Fruit fly (Drosophila melanogaster) whole organism, embryonic: ENCODE results near the gene Cyp12a5.

Experiments
- ATbp ChIP-seq: fragments of 200-800 bp; sonication (Bioruptor generic); optimal IDR thresholded peaks from 2 replicates; lab custom pipeline; 2017; ENCODE audit warnings: missing biosample characterization, mild to moderate bottlenecking, missing genetic modification characterization, missing genetic modification reagents
- CG10147 ChIP-seq: fragments of 200-800 bp; sonication (Bioruptor generic); optimal IDR thresholded peaks from 2 replicates; lab custom pipeline; 2019; ENCODE audit warnings: missing biosample characterization, mild to moderate bottlenecking, missing genetic modification characterization, moderate library complexity
- CG10979 ChIP-seq: fragments of 200-800 bp; sonication (Bioruptor generic); optimal IDR thresholded peaks from 2 replicates; lab custom pipeline; 2018; ENCODE audit warnings: missing biosample characterization, mild to moderate bottlenecking, missing genetic modification characterization, moderate library complexity
- CG12155 ChIP-seq: fragments of 200-800 bp; sonication (Bioruptor generic); optimal IDR thresholded peaks from 3 replicates; lab custom pipeline; 2016; ENCODE audit warnings: missing biosample characterization, missing genetic modification characterization
- CG13424 ChIP-seq: fragments of 200-800 bp; sonication (Bioruptor generic); optimal IDR thresholded peaks from 2 replicates; lab custom pipeline; 2019; ENCODE audit warnings: missing biosample characterization, mild to moderate bottlenecking, missing genetic modification characterization, moderate library complexity
- CG14441 ChIP-seq: fragments of 200-800 bp; sonication (Bioruptor generic); IDR thresholded peaks from 2 replicates; pipeline ENCODE4 v1.3.6; 2022; ENCODE audit warnings: missing biosample characterization, missing genetic modification characterization
- CG15601 ChIP-seq: fragments of 200-800 bp; sonication (Bioruptor generic); optimal IDR thresholded peaks from 3 replicates; lab custom pipeline; 2019; ENCODE audit warnings: missing biosample characterization, mild to moderate bottlenecking, missing genetic modification characterization, moderate library complexity
- CG16815 ChIP-seq: fragments of 200-800 bp; sonication (Bioruptor generic); optimal IDR thresholded peaks from 3 replicates; lab custom pipeline; 2017; ENCODE audit warnings: missing biosample characterization, mild to moderate bottlenecking, missing genetic modification characterization
- CG17568 ChIP-seq: fragments of 200-800 bp; sonication (Bioruptor generic); optimal IDR thresholded peaks from 2 replicates; lab custom pipeline; 2018; ENCODE audit warnings: missing biosample characterization, mild to moderate bottlenecking, missing genetic modification characterization, moderate library complexity
- CG18764 ChIP-seq: fragments of 200-800 bp; sonication (Bioruptor generic); optimal IDR thresholded peaks from 3 replicates; lab custom pipeline; 2016; ENCODE audit warnings: missing biosample characterization, missing genetic modification characterization
- CG2116 ChIP-seq: fragments of 200-800 bp; sonication (Bioruptor generic); optimal IDR thresholded peaks from 3 replicates; lab custom pipeline; 2018; ENCODE audit warnings: missing biosample characterization, mild to moderate bottlenecking, missing genetic modification characterization
- CG34224 ChIP-seq: fragments of 200-800 bp; sonication (Bioruptor generic); IDR thresholded peaks from 3 replicates; pipeline ENCODE4 v1.3.6; 2022; ENCODE audit warnings: missing biosample characterization, missing genetic modification characterization; ENCODE audit not compliant: partially characterized antibody
- CG34422 ChIP-seq: fragments of 200-800 bp; sonication (Bioruptor generic); IDR thresholded peaks from 3 replicates; pipeline ENCODE4 v1.3.6; 2022; ENCODE audit warnings: missing biosample characterization, missing genetic modification characterization
- CG3995 ChIP-seq: fragments of 200-800 bp; sonication (Bioruptor generic); optimal IDR thresholded peaks from 3 replicates; lab custom pipeline; 2016; ENCODE audit warnings: missing biosample characterization, missing genetic modification characterization
- CG4424 ChIP-seq: fragments of 200-800 bp; sonication (Bioruptor generic); optimal IDR thresholded peaks from 3 replicates; lab custom pipeline; 2016; ENCODE audit warnings: missing biosample characterization, missing genetic modification characterization
- CG6175 ChIP-seq: fragments of 200-800 bp; sonication (Bioruptor generic); IDR thresholded peaks from 3 replicates; pipeline ENCODE4 v1.3.6; 2022; ENCODE audit warnings: missing biosample characterization, missing genetic modification characterization
- CG6689 ChIP-seq: fragments of 200-800 bp; sonication (Bioruptor generic); IDR thresholded peaks from 2 replicates; pipeline ENCODE4 v1.3.6; 2022; ENCODE audit warnings: missing biosample characterization, missing genetic modification characterization
- CG7271 ChIP-seq: fragments of 200-800 bp; sonication (Bioruptor generic); optimal IDR thresholded peaks from 2 replicates; lab custom pipeline; 2018; ENCODE audit warnings: missing biosample characterization, mild to moderate bottlenecking, missing genetic modification characterization, moderate library complexity
- CG8290 ChIP-seq, 3 experiments: fragments of 200-800 bp; sonication (Bioruptor generic); optimal IDR thresholded peaks; 2 replicates each; lab custom pipeline; 2016 to 2019; ENCODE audit warnings: missing biosample characterization in 3 of 3, missing genetic modification characterization in 3 of 3, mild to moderate bottlenecking in 2 of 3, moderate library complexity in 1 of 3
- CTCF ChIP-seq: fragments of 200-800 bp; sonication (Bioruptor generic); optimal IDR thresholded peaks from 2 replicates; lab custom pipeline; 2017; ENCODE audit warnings: missing biosample characterization, mild to moderate bottlenecking, missing genetic modification characterization, moderate library complexity
- CoRest ChIP-seq: fragments of 200-800 bp; sonication (Bioruptor generic); optimal IDR thresholded peaks from 3 replicates; lab custom pipeline; 2018; ENCODE audit warnings: missing biosample characterization, mild to moderate bottlenecking, missing genetic modification characterization, moderate library complexity
- E2f2 ChIP-seq: fragments of 200-800 bp; sonication (Bioruptor generic); IDR thresholded peaks from 2 replicates; pipeline ENCODE4 v1.3.6; 2022; ENCODE audit warnings: missing biosample characterization, missing genetic modification characterization
- Fer3 ChIP-seq: fragments of 200-800 bp; sonication (Bioruptor generic); optimal IDR thresholded peaks from 2 replicates; lab custom pipeline; 2018; ENCODE audit warnings: missing biosample characterization, mild to moderate bottlenecking, missing genetic modification characterization, moderate library complexity
- HLH54F ChIP-seq: fragments of 200-800 bp; sonication (Bioruptor generic); optimal IDR thresholded peaks from 3 replicates; lab custom pipeline; 2016; ENCODE audit warnings: missing biosample characterization, missing genetic modification characterization
- HmgD ChIP-seq: fragments of 200-800 bp; sonication (Bioruptor generic); optimal IDR thresholded peaks from 3 replicates; lab custom pipeline; 2016; ENCODE audit warnings: missing biosample characterization, missing genetic modification characterization
- Lhr ChIP-seq: fragments of 200-800 bp; sonication (Bioruptor generic); optimal IDR thresholded peaks from 3 replicates; lab custom pipeline; 2017; ENCODE audit warnings: mild to moderate bottlenecking, missing biosample characterization, missing genetic modification reagents, missing genetic modification characterization
- MBD-R2 ChIP-seq: fragments of 200-800 bp; sonication (Bioruptor generic); IDR thresholded peaks from 2 replicates; pipeline ENCODE4 v1.3.6; 2022; ENCODE audit warnings: missing biosample characterization, missing genetic modification characterization
- Meics ChIP-seq: fragments of 200-800 bp; sonication (Bioruptor generic); optimal IDR thresholded peaks from 2 replicates; lab custom pipeline; 2017; ENCODE audit warnings: missing biosample characterization, mild to moderate bottlenecking, missing genetic modification characterization
- Sry-δ ChIP-seq: fragments of 200-800 bp; sonication (Bioruptor generic); optimal IDR thresholded peaks from 2 replicates; lab custom pipeline; 2016; ENCODE audit warnings: missing biosample characterization, missing genetic modification characterization
- ab ChIP-seq: fragments of 200-800 bp; sonication (Bioruptor generic); optimal IDR thresholded peaks from 2 replicates; lab custom pipeline; 2016; ENCODE audit warnings: missing biosample characterization, missing genetic modification characterization
- bab2 ChIP-seq: fragments of 200-800 bp; sonication (Bioruptor generic); optimal IDR thresholded peaks from 2 replicates; lab custom pipeline; 2016; ENCODE audit warnings: missing biosample characterization, missing genetic modification characterization
- bcd ChIP-seq: fragments of 200-800 bp; sonication (Bioruptor generic); optimal IDR thresholded peaks from 2 replicates; lab custom pipeline; 2017; ENCODE audit warnings: missing biosample characterization, mild to moderate bottlenecking, missing genetic modification characterization
- cato ChIP-seq: fragments of 200-800 bp; sonication (Bioruptor generic); optimal IDR thresholded peaks from 2 replicates; lab custom pipeline; 2016; ENCODE audit warnings: missing biosample characterization, missing genetic modification characterization, borderline replicate concordance
- caup ChIP-seq: fragments of 200-800 bp; sonication (Bioruptor generic); optimal IDR thresholded peaks from 3 replicates; lab custom pipeline; 2017; ENCODE audit warnings: missing biosample characterization, mild to moderate bottlenecking, missing genetic modification characterization, moderate library complexity; ENCODE audit not compliant: severe bottlenecking
- chinmo ChIP-seq: fragments of 200-800 bp; sonication (Bioruptor generic); IDR thresholded peaks from 4 replicates; pipeline ENCODE4 v1.3.6; 2022; ENCODE audit warnings: missing biosample characterization, missing genetic modification characterization; ENCODE audit not compliant: partially characterized antibody
- dmrt99B ChIP-seq: fragments of 200-800 bp; sonication (Bioruptor generic); optimal IDR thresholded peaks from 2 replicates; lab custom pipeline; 2018; ENCODE audit warnings: missing biosample characterization, mild to moderate bottlenecking, missing genetic modification characterization, moderate library complexity
- esg ChIP-seq: fragments of 200-800 bp; sonication (Bioruptor generic); conservative IDR thresholded peaks from 2 replicates; pipeline ENCODE4 v1.3.6; 2022; ENCODE audit warnings: missing biosample characterization, missing genetic modification characterization
- eve ChIP-seq, 2 experiments: fragments of >200 bp; optimal IDR thresholded peaks; 2 replicates each; lab custom pipeline; 2017; ENCODE audit warnings: missing biosample characterization in 2 of 2, missing genetic modification characterization in 2 of 2
- gem ChIP-seq: fragments of 200-800 bp; sonication (Bioruptor generic); optimal IDR thresholded peaks from 2 replicates; lab custom pipeline; 2019; ENCODE audit warnings: missing biosample characterization, mild to moderate bottlenecking, missing genetic modification characterization, moderate library complexity
- maf-S ChIP-seq: fragments of 200-800 bp; sonication (Bioruptor generic); optimal IDR thresholded peaks from 2 replicates; lab custom pipeline; 2016; ENCODE audit warnings: missing biosample characterization, missing genetic modification characterization
- pfk ChIP-seq: fragments of 200-800 bp; sonication (Bioruptor generic); optimal IDR thresholded peaks from 2 replicates; lab custom pipeline; 2018; ENCODE audit warnings: missing biosample characterization, mild to moderate bottlenecking, missing genetic modification characterization, moderate library complexity
- row ChIP-seq: fragments of 200-800 bp; sonication (Bioruptor generic); IDR thresholded peaks from 3 replicates; pipeline ENCODE4 v1.3.6; 2022; ENCODE audit warnings: missing biosample characterization, missing genetic modification characterization
- sim ChIP-seq: fragments of 200-800 bp; sonication (Bioruptor generic); IDR thresholded peaks from 2 replicates; pipeline ENCODE4 v1.3.6; 2022; ENCODE audit warnings: missing biosample characterization, missing genetic modification characterization
- sqz ChIP-seq: fragments of 200-800 bp; sonication (Bioruptor generic); optimal IDR thresholded peaks from 3 replicates; lab custom pipeline; 2018; ENCODE audit warnings: missing biosample characterization, mild to moderate bottlenecking, missing genetic modification characterization
- stc ChIP-seq: fragments of 200-800 bp; sonication (Bioruptor generic); IDR thresholded peaks from 2 replicates; pipeline ENCODE4 v1.3.6; 2022; ENCODE audit warnings: missing biosample characterization, missing genetic modification characterization
- stwl ChIP-seq: fragments of 200-800 bp; sonication (Bioruptor generic); optimal IDR thresholded peaks from 3 replicates; lab custom pipeline; 2018; ENCODE audit warnings: missing biosample characterization, mild to moderate bottlenecking, missing genetic modification characterization, moderate library complexity
- wek ChIP-seq: fragments of 200-800 bp; sonication (Bioruptor generic); optimal IDR thresholded peaks from 3 replicates; lab custom pipeline; 2018; ENCODE audit warnings: missing biosample characterization, mild to moderate bottlenecking, missing genetic modification characterization, moderate library complexity
- zen2 ChIP-seq: fragments of 200-800 bp; sonication (Bioruptor generic); IDR thresholded peaks from 3 replicates; pipeline ENCODE4 v1.3.6; 2022; ENCODE audit warnings: missing biosample characterization, missing genetic modification characterization; ENCODE audit not compliant: partially characterized antibody

The Cyp12a5 gene

DNA sequence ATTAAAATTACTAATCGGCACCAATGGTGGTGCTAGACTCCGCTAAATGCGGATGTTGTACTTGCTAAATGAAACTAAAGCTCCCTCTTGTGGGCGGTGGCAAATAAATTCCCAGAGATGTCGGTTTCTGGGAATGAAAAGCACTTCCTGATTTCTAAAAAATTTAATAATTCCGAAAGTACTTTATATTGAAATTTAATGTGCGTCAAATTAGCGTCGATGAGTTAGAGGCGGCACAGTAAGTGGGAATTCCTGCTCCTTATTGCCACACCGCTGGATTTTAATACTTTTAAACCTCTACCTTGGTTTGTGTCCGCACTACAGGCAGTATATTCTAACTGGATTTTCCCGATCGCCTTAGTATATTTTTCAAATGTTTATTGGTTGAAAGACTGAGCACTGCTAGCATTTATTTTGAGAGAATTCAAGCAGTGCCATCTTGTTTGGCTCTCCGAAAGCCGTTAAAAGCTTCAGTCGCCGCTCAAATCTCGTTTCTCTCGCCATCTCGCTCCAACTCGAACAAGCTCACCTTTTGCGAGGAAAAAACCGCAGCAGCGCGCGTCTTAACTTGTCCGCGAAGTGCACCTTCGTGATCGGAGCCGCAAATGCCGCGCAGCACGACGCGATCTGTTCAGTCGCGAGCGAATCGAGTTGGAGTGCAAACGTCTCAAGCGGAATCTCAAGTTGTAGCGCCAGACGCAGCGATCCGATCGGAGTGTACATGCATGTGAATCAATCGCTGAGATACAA lies 36.0 kb upstream of the Cyp12a5 start, which contains the start of gene CG6040 (continued):
- TF ChIP-seq Fer3 (tag; lab: Kevin White, UChicago), result no peak
- peak; percentile 40 for TF ChIP-seq gem (tag; lab: Kevin White, UChicago)
- TF ChIP-seq stc (GFP tag; lab: Robert Waterston, UW), result no peak
- TF ChIP-seq CG8290 (GFP tag; optimal IDR thresholded peaks at IDR 0.05; lab: Kevin White, UChicago), result peak; percentile 63
- TF ChIP-seq CG8290 (tag; optimal IDR thresholded peaks at IDR 0.05; lab: Kevin White, UChicago), result peak in 1 of 2 experiments; percentile 28
- no peak for TF ChIP-seq CG7271 (tag; lab: Kevin White, UChicago)
- TF ChIP-seq bab2 (GFP tag; lab: Kevin White, UChicago), result peak; percentile 37
- no peak for TF ChIP-seq pfk (GFP tag; lab: Kevin White, UChicago)
- TF ChIP-seq E2f2 (GFP tag; lab: Robert Waterston, UW), result peak; percentile 69
- 0 out of 2 replicates have a peak, but pooled peaks have one; percentile 20 for TF ChIP-seq MBD-R2 (GFP tag; lab: Robert Waterston, UW)
- TF ChIP-seq bcd (GFP tag; lab: Kevin White, UChicago), result peak; percentile 63
- TF ChIP-seq HLH54F (GFP tag; lab: Kevin White, UChicago), result peak; percentile 70
- TF ChIP-seq esg (GFP tag; lab: Robert Waterston, UW), result no peak
- TF ChIP-seq ATbp (GFP tag; lab: Kevin White, UChicago), result no peak
- TF ChIP-seq CG14441 (GFP tag; lab: Robert Waterston, UW), result peak; percentile 30; the same call in 1 of the 2 replicates
- TF ChIP-seq CG17568 (GFP tag; lab: Kevin White, UChicago), result no peak
- peak; percentile 39 for TF ChIP-seq maf-S
- peak; percentile 60; the same call in 1 of the 3 replicates for TF ChIP-seq zen2 (GFP tag; lab: Robert Waterston, UW)
- peak; percentile 37 for TF ChIP-seq CG18764 (GFP tag; lab: Kevin White, UChicago)
- TF ChIP-seq HmgD (GFP tag; lab: Kevin White, UChicago), result peak; percentile 51
- TF ChIP-seq CTCF (GFP tag; lab: Kevin White, UChicago), result peak; percentile 95
- peak; percentile 16; the same call in 1 of the 3 replicates for TF ChIP-seq row (GFP tag; lab: Robert Waterston, UW)
- no peak for TF ChIP-seq ab (GFP tag; lab: Kevin White, UChicago)
- TF ChIP-seq CG34422 (GFP tag; lab: Robert Waterston, UW), result 0 out of 3 replicates have a peak, but pooled peaks have one; percentile 27
- TF ChIP-seq CG6689 (GFP tag; lab: Robert Waterston, UW), result no peak
- no peak for TF ChIP-seq sqz (GFP tag; lab: Kevin White, UChicago)
- peak; percentile 34 for TF ChIP-seq CG12155 (GFP tag; lab: Kevin White, UChicago)
- peak; percentile 99 for TF ChIP-seq CG15601 (tag; lab: Kevin White, UChicago)
- TF ChIP-seq chinmo (GFP tag; lab: Robert Waterston, UW), result peak; percentile 99
- no peak for TF ChIP-seq wek (GFP tag; lab: Kevin White, UChicago)
- peak; percentile 34 for TF ChIP-seq caup (GFP tag; lab: Kevin White, UChicago)
- TF ChIP-seq CoRest (tag; lab: Kevin White, UChicago), result peak; percentile 67
- peak; percentile 36 for TF ChIP-seq CG10979 (tag; lab: Kevin White, UChicago)
- TF ChIP-seq CG6175 (GFP tag; lab: Robert Waterston, UW), result no peak
- TF ChIP-seq Lhr, result peak; percentile 97
- TF ChIP-seq stwl (tag; lab: Kevin White, UChicago), result peak; percentile 60
- TF ChIP-seq eve (GFP tag; optimal IDR thresholded peaks at IDR 0.05; lab: Kevin White, UChicago), result peak in 1 of 2 experiments; percentile 91
- peak; percentile 69 for TF ChIP-seq Sry-δ
- peak; percentile 34 for TF ChIP-seq CG4424 (GFP tag; lab: Kevin White, UChicago)
- TF ChIP-seq CG2116 (GFP tag; lab: Kevin White, UChicago), result peak; percentile 69
- TF ChIP-seq dmrt99B (tag; lab: Kevin White, UChicago), result peak; percentile 9
- TF ChIP-seq Meics (GFP tag; lab: Kevin White, UChicago), result peak; percentile 34
- no peak for TF ChIP-seq CG34224 (GFP tag; lab: Robert Waterston, UW)
- TF ChIP-seq CG3995 (GFP tag; lab: Kevin White, UChicago), result peak; percentile 22
- peak; percentile 21 for TF ChIP-seq cato (GFP tag; lab: Kevin White, UChicago)
- TF ChIP-seq CG10147 (GFP tag; lab: Kevin White, UChicago), result peak; percentile 47
- TF ChIP-seq CG16815 (GFP tag; lab: Kevin White, UChicago), result peak; percentile 1
- no peak for TF ChIP-seq sim (GFP tag; lab: Robert Waterston, UW)
- TF ChIP-seq CG13424 (tag; lab: Kevin White, UChicago), result peak; percentile 50
